Worm (Caenorhabditis elegans) whole organism, mixed stage, embryonic: ENCODE results near the gene eelo-1.

Experiments used
- M03D4.4 ChIP-seq: sonication (generic microtip); optimal IDR thresholded peaks from 2 replicates; lab custom pipeline; 2017; ENCODE audit warnings: mild to moderate bottlenecking, missing genetic modification characterization, missing compliant biosample characterization
- bed-3 ChIP-seq: fragments of 200-800 bp; sonication (Bioruptor generic); optimal IDR thresholded peaks from 3 replicates; lab custom pipeline; 2018; ENCODE audit warnings: mild to moderate bottlenecking, missing genetic modification characterization, moderate library complexity, missing compliant biosample characterization
- blmp-1 ChIP-seq: fragments of 150-350 bp; optimal IDR thresholded peaks from 2 replicates; lab custom pipeline; 2014; ENCODE audit warnings: missing biosample characterization, missing genetic modification characterization
- ceh-39 ChIP-seq: fragments of 150-350 bp; optimal IDR thresholded peaks from 2 replicates; lab custom pipeline; 2014; ENCODE audit warnings: missing biosample characterization, missing genetic modification characterization
- ceh-43 ChIP-seq: fragments of 200-800 bp; sonication (Bioruptor generic); optimal IDR thresholded peaks from 2 replicates; lab custom pipeline; 2018; ENCODE audit warnings: mild to moderate bottlenecking, missing genetic modification characterization, moderate library complexity, missing compliant biosample characterization
- ceh-83 ChIP-seq: fragments of 200-800 bp; sonication (Bioruptor generic); optimal IDR thresholded peaks from 2 replicates; lab custom pipeline; 2018; ENCODE audit warnings: mild to moderate bottlenecking, missing genetic modification characterization, missing compliant biosample characterization
- ces-1 ChIP-seq: fragments of 150-350 bp; optimal IDR thresholded peaks from 2 replicates; lab custom pipeline; 2014; ENCODE audit warnings: missing biosample characterization, missing genetic modification reagents, missing genetic modification characterization
- cnd-1 ChIP-seq: fragments of 200-800 bp; sonication (Bioruptor generic); optimal IDR thresholded peaks from 2 replicates; lab custom pipeline; 2018; ENCODE audit warnings: mild to moderate bottlenecking, missing genetic modification characterization, missing compliant biosample characterization
- drap-1 ChIP-seq: fragments of 200-800 bp; sonication (Bioruptor generic); optimal IDR thresholded peaks from 3 replicates; lab custom pipeline; 2018; ENCODE audit warnings: mild to moderate bottlenecking, missing genetic modification characterization, missing compliant biosample characterization
- elt-1 ChIP-seq: sonication (generic microtip); optimal IDR thresholded peaks from 2 replicates; lab custom pipeline; 2017; ENCODE audit warnings: missing genetic modification characterization, mild to moderate bottlenecking, missing compliant biosample characterization, antibody characterized with exemption, moderate library complexity, borderline replicate concordance; ENCODE audit not compliant: insufficient read depth
- elt-3 ChIP-seq: fragments of 150-350 bp; optimal IDR thresholded peaks from 2 replicates; lab custom pipeline; 2014; ENCODE audit warnings: missing biosample characterization, missing genetic modification characterization
- flh-1 ChIP-seq: fragments of 200-800 bp; sonication (Bioruptor generic); optimal IDR thresholded peaks from 2 replicates; lab custom pipeline; 2018; ENCODE audit warnings: mild to moderate bottlenecking, missing genetic modification characterization, moderate library complexity, missing compliant biosample characterization
- ham-2 ChIP-seq: fragments of 200-800 bp; sonication (Bioruptor generic); optimal IDR thresholded peaks from 2 replicates; lab custom pipeline; 2018; ENCODE audit warnings: mild to moderate bottlenecking, missing genetic modification characterization, missing compliant biosample characterization
- hlh-1 ChIP-seq: fragments of 150-350 bp; optimal IDR thresholded peaks from 2 replicates; lab custom pipeline; 2014; ENCODE audit warnings: missing biosample characterization, missing genetic modification reagents, missing genetic modification characterization
- lin-13 ChIP-seq: fragments of 150-350 bp; optimal IDR thresholded peaks from 2 replicates; lab custom pipeline; 2014; ENCODE audit warnings: missing biosample characterization, missing genetic modification characterization
- lin-32 ChIP-seq: fragments of 200-800 bp; sonication (Bioruptor generic); optimal IDR thresholded peaks from 2 replicates; lab custom pipeline; 2018; ENCODE audit warnings: mild to moderate bottlenecking, missing genetic modification characterization, missing compliant biosample characterization
- mab-5 ChIP-seq: fragments of 150-350 bp; optimal IDR thresholded peaks from 2 replicates; lab custom pipeline; 2014; ENCODE audit warnings: missing biosample characterization, missing genetic modification characterization
- mep-1 ChIP-seq: fragments of 150-350 bp; optimal IDR thresholded peaks from 2 replicates; lab custom pipeline; 2017; ENCODE audit warnings: missing biosample characterization, missing genetic modification reagents, missing genetic modification characterization, inconsistent platforms
- mls-2 ChIP-seq: sonication (generic microtip); optimal IDR thresholded peaks from 2 replicates; lab custom pipeline; 2016; ENCODE audit warnings: mild to moderate bottlenecking, missing genetic modification characterization, moderate library complexity, missing compliant biosample characterization
- nhr-12 ChIP-seq: fragments of 150-350 bp; optimal IDR thresholded peaks from 2 replicates; lab custom pipeline; 2014; ENCODE audit warnings: missing biosample characterization, missing genetic modification characterization
- nhr-2 ChIP-seq: fragments of 150-350 bp; optimal IDR thresholded peaks from 2 replicates; lab custom pipeline; 2014; ENCODE audit warnings: missing biosample characterization, missing genetic modification characterization
- pha-4 ChIP-seq: fragments of 150-350 bp; optimal IDR thresholded peaks from 2 replicates; lab custom pipeline; 2018; ENCODE audit warnings: missing biosample characterization, missing genetic modification reagents, missing genetic modification characterization
- sem-2 ChIP-seq: fragments of 200-800 bp; sonication (Bioruptor generic); optimal IDR thresholded peaks from 2 replicates; lab custom pipeline; 2018; ENCODE audit warnings: mild to moderate bottlenecking, missing genetic modification characterization, missing compliant biosample characterization
- snpc-4 ChIP-seq: fragments of 150-350 bp; optimal IDR thresholded peaks from 2 replicates; lab custom pipeline; 2014; ENCODE audit warnings: missing biosample characterization, missing genetic modification characterization
- tbx-8 ChIP-seq: fragments of 200-800 bp; sonication (Bioruptor generic); optimal IDR thresholded peaks from 2 replicates; lab custom pipeline; 2018; ENCODE audit warnings: mild to moderate bottlenecking, missing genetic modification characterization, moderate library complexity, missing compliant biosample characterization
- unc-120 ChIP-seq: sonication (generic microtip); optimal IDR thresholded peaks from 2 replicates; lab custom pipeline; 2017; ENCODE audit warnings: missing genetic modification characterization, missing compliant biosample characterization; ENCODE audit not compliant: poor library complexity, severe bottlenecking
- unc-39 ChIP-seq: fragments of 150-350 bp; optimal IDR thresholded peaks from 2 replicates; lab custom pipeline; 2014; ENCODE audit warnings: missing biosample characterization, missing genetic modification characterization
- unc-62 ChIP-seq: fragments of 150-350 bp; optimal IDR thresholded peaks from 2 replicates; lab custom pipeline; 2014; ENCODE audit warnings: missing biosample characterization, missing genetic modification reagents, missing genetic modification characterization
- zip-8 ChIP-seq: fragments of 150-350 bp; optimal IDR thresholded peaks from 2 replicates; lab custom pipeline; 2014; ENCODE audit warnings: missing biosample characterization, missing genetic modification characterization

Gene eelo-1

ce11 chrIII:1517893-1518292, 40.4 kb downstream of the eelo-1 start, which contains the start of gene tmem-120:
Gene tmem-120 (minus strand): TSS chrIII:1517993.
- TF ChIP-seq ceh-43 (GFP tag; lab: Kevin White, UChicago): no peak
- no peak for TF ChIP-seq ceh-83 (GFP tag; lab: Kevin White, UChicago)
- TF ChIP-seq mab-5 (tag; lab: Kevin White, UChicago): no peak
- TF ChIP-seq unc-39 (tag; lab: Kevin White, UChicago): no peak
- TF ChIP-seq hlh-1 (tag; lab: Kevin White, UChicago): no peak
- no peak for TF ChIP-seq ham-2 (GFP tag; lab: Kevin White, UChicago)
- TF ChIP-seq lin-32: no peak
- TF ChIP-seq flh-1 (GFP tag; lab: Kevin White, UChicago): no peak
- no peak for TF ChIP-seq unc-62 (GFP tag; lab: Kevin White, UChicago)
- no peak for TF ChIP-seq pha-4 (tag; lab: Kevin White, UChicago)
- TF ChIP-seq elt-3 (tag; lab: Kevin White, UChicago): no peak
- no peak for TF ChIP-seq sem-2 (GFP tag; lab: Kevin White, UChicago)
- no peak for TF ChIP-seq cnd-1 (tag; lab: Kevin White, UChicago)
- no peak for TF ChIP-seq elt-1
- no peak for TF ChIP-seq bed-3 (GFP tag; lab: Kevin White, UChicago)
- TF ChIP-seq tbx-8 (GFP tag; lab: Kevin White, UChicago): no peak
- no peak for TF ChIP-seq mls-2 (tag; lab: Kevin White, UChicago)

DNA sequence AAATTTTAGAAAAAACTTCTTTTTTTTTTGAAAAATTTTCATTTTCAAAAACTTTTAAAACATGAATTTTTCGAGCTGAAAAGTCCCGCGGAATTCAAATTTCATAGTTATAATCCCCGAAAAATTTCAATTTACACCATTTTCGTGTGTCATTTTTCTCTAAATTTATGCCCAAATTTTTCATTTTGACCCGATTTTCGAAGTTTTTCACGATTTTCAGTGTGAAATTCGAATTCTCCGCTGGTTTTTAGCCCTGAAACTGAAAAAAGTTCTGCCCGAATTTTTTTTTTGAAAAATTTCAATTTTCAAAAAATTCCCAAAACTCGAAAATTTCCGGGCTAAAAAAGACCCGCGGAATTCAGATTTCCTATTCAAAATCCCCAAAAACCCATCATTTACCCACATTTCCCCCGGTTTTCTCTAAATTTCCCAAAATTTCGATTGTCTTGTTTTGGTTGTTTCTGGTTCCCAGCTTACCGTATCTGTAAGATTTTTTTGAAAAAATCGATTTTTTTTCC, 49.5 kb downstream of the eelo-1 start:
- TF ChIP-seq hlh-1 (tag; lab: Kevin White, UChicago) (no peak), elt-1 (no peak), drap-1 (GFP tag; lab: Kevin White, UChicago) (no peak), ces-1 (no peak), M03D4.4 (tag; lab: Kevin White, UChicago) (no peak), mep-1 (tag; lab: Kevin White, UChicago) (no peak), zip-8 (tag; lab: Kevin White, UChicago) (no peak), unc-120 (tag; lab: Kevin White, UChicago) (no peak), ham-2 (GFP tag; lab: Kevin White, UChicago) (no peak), tbx-8 (GFP tag; lab: Kevin White, UChicago) (no peak), unc-62 (GFP tag; lab: Kevin White, UChicago) (no peak), nhr-2 (tag; lab: Kevin White, UChicago) (no peak), ceh-39 (tag; lab: Kevin White, UChicago) (no peak), cnd-1 (tag; lab: Kevin White, UChicago) (no peak), nhr-12 (tag; lab: Kevin White, UChicago) (no peak), bed-3 (GFP tag; lab: Kevin White, UChicago) (no peak)

DNA sequence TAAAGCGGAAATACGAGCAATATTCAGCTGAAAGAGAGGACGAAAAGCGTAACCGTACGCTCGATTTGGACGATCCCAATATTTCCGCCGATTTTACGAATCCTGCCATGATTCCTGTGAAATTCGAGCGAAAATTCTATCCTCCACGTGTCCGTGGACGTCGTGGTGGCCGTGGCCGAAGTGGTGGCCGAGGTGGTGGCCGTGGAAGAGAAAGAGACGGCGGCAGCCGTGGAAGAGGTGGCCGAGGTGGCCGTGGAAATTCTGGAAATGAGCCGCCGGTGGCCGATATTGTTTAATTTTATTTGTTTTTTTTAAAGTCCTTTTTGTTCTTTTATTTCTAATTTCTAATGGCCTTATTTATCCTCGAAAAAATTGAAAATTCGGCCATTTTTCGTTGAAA, 50.1 kb downstream of the eelo-1 start:
- no peak for TF ChIP-seq nhr-2 (tag; lab: Kevin White, UChicago)
- TF ChIP-seq ceh-39 (tag; lab: Kevin White, UChicago): no peak
- no peak for TF ChIP-seq ham-2 (GFP tag; lab: Kevin White, UChicago)
- TF ChIP-seq flh-1 (GFP tag; lab: Kevin White, UChicago): no peak
- TF ChIP-seq snpc-4 (tag; lab: Kevin White, UChicago): no peak
- TF ChIP-seq blmp-1 (tag; lab: Kevin White, UChicago): no peak
- no peak for TF ChIP-seq lin-13 (tag; lab: Kevin White, UChicago)
- TF ChIP-seq ceh-43 (GFP tag; lab: Kevin White, UChicago): no peak
- no peak for TF ChIP-seq mab-5 (tag; lab: Kevin White, UChicago)
- no peak for TF ChIP-seq unc-120 (tag; lab: Kevin White, UChicago)
- TF ChIP-seq M03D4.4 (tag; lab: Kevin White, UChicago): no peak
- TF ChIP-seq bed-3 (GFP tag; lab: Kevin White, UChicago): no peak
